Fruit fly (Drosophila melanogaster) whole organism, embryonic: ENCODE measurements around the gene CG11980.

Source experiments
- CG9817 ChIP-seq: fragments of 200-800 bp; sonication (Bioruptor generic); optimal IDR thresholded peaks from 2 replicates; lab custom pipeline; 2018; ENCODE audit warnings: missing biosample characterization, mild to moderate bottlenecking, missing genetic modification characterization, moderate library complexity
- Doc3 ChIP-seq: fragments of 200-800 bp; sonication (Bioruptor generic); IDR thresholded peaks from 3 replicates; pipeline ENCODE4 v1.3.6; 2022; ENCODE audit warnings: missing biosample characterization, missing genetic modification characterization; ENCODE audit not compliant: partially characterized antibody
- Med ChIP-seq: fragments of 200-800 bp; sonication (Bioruptor generic); peaks from one replicate; lab custom pipeline; 2016; ENCODE audit warnings: missing biosample characterization, missing genetic modification characterization, mild to moderate bottlenecking, inconsistent platforms, moderate library complexity
- cwo ChIP-seq: fragments of 200-800 bp; sonication (Bioruptor generic); optimal IDR thresholded peaks from 3 replicates; lab custom pipeline; 2017; ENCODE audit warnings: missing biosample characterization, missing genetic modification characterization, mild to moderate bottlenecking, moderate library complexity, missing genetic modification reagents
- wek ChIP-seq: fragments of 200-800 bp; sonication (Bioruptor generic); optimal IDR thresholded peaks from 3 replicates; lab custom pipeline; 2018; ENCODE audit warnings: missing biosample characterization, mild to moderate bottlenecking, missing genetic modification characterization, moderate library complexity

- TF ChIP-seq Doc3, result no peak
- TF ChIP-seq cwo (GFP tag; lab: Kevin White, UChicago), result no peak
- no peak for TF ChIP-seq wek
- no peak for TF ChIP-seq Med (GFP tag; lab: Kevin White, UChicago)
- TF ChIP-seq CG9817 (tag; lab: Kevin White, UChicago), result no peak
These were observed 38.3 kb upstream of the CG11980 start for dm6 chr3R:8965546-8965945.
